Fruit fly (Drosophila melanogaster) whole organism: Measurements from ENCODE around the gene CG10019.

Experiments
- CG8478 ChIP-seq: fragments of >200 bp; optimal IDR thresholded peaks from 2 replicates; lab custom pipeline; 2018; ENCODE audit warnings: inconsistent platforms
- Dll ChIP-seq: fragments of >200 bp; optimal IDR thresholded peaks from 2 replicates; lab custom pipeline; 2017
- EcR ChIP-seq, 2 experiments: fragments of >200 bp; optimal IDR thresholded peaks; 2 replicates each; lab custom pipeline; 2017; ENCODE audit warnings: missing biosample characterization in 2 of 2, missing genetic modification characterization in 2 of 2, missing genetic modification reagents in 2 of 2
- pan ChIP-seq: fragments of >200 bp; optimal IDR thresholded peaks from 2 replicates; lab custom pipeline; 2017
- psq ChIP-seq: fragments of >200 bp; optimal IDR thresholded peaks from 2 replicates; lab custom pipeline; 2017
- usp ChIP-seq: fragments of >200 bp; optimal IDR thresholded peaks from 2 replicates; lab custom pipeline; 2017; ENCODE audit warnings: missing biosample characterization, missing genetic modification characterization, mixed read lengths

The CG10019 gene

DNA sequence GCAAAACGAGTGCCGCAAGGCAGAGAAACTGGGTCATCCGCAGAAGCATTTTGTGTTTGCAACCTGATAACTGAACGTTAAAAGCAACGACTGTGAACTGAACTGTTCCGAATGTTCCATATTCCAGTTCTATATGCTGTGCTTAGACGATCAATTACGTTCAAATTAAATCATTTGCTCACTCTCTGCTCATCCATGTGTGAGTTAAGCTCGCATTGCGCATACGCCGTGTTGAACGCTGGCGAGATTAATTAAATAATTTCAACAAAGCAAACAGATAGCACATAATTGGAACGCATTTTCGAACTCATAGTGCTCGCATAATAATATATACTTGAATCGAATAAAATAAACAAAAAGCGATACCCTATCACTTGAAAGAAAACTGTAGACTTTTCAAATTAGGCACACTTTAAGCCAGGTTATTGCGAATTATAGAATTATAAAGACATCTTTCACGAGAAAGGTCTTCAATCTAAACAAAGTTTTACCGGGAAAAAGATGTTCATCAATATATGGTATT is 31.2 kb upstream of the CG10019 start, which contains the start of the genes CG10031 and CG42464:
CG10031 (minus strand) TSS at position 101 of the 523 bp plus-strand sequence.
CG42464 (plus strand) TSS at position 473 of the 523 bp plus-strand sequence.
- TF ChIP-seq psq (lab: Kevin White, UChicago) (no peak), usp (GFP tag; lab: Kevin White, UChicago) (no peak), CG8478 (lab: Kevin White, UChicago) (no peak), EcR (GFP tag; optimal IDR thresholded peaks at IDR 0.05; lab: Kevin White, UChicago) (no peak), Dll (lab: Kevin White, UChicago) (no peak)

dm6 chr2L:3699895-3700294 is 30.4 kb upstream of the CG10019 start, which contains the start of gene CG42465:
Gene CG42465 (plus strand): TSS chr2L:3700195.
- no peak for TF ChIP-seq pan (lab: Kevin White, UChicago)
- no peak for TF ChIP-seq CG8478 (lab: Kevin White, UChicago)
- TF ChIP-seq usp (GFP tag; lab: Kevin White, UChicago): no peak
- no peak for TF ChIP-seq Dll (lab: Kevin White, UChicago)
- TF ChIP-seq psq (lab: Kevin White, UChicago): no peak
- TF ChIP-seq EcR (GFP tag; optimal IDR thresholded peaks at IDR 0.05; lab: Kevin White, UChicago): no peak

DNA sequence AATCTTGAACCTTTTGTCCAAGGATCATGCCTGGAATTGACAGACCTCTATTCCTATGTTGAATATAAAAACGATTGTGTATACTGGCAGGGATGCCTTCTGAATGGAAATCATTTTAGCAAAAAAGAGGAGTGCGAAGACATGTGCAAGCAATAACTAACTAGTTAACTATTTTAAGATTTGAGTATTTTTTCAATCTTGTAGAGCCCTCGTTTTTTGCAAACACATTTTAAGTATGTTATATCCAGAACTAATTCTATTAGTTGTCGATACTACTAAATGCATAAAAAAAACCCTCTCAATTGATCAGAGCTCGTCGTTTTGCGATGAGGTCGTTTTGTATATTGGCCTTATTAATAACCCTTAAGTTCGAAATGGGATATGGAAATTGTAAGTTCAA is 29.9 kb upstream of the CG10019 start, which contains the start of gene Sfp24C1:
Sfp24C1 (plus strand) TSS at position 301 of the 400 bp plus-strand sequence.
- TF ChIP-seq usp (GFP tag; lab: Kevin White, UChicago) (no peak), pan (lab: Kevin White, UChicago) (no peak), Dll (lab: Kevin White, UChicago) (no peak), CG8478 (lab: Kevin White, UChicago) (no peak), psq (lab: Kevin White, UChicago) (no peak), EcR (GFP tag; optimal IDR thresholded peaks at IDR 0.05; lab: Kevin White, UChicago) (no peak)

dm6 chr2L:3700990-3701389 is 29.3 kb upstream of the CG10019 start, which contains the start of gene CG42467:
Gene CG42467 (plus strand): TSS chr2L:3701290.
- TF ChIP-seq EcR (GFP tag; optimal IDR thresholded peaks at IDR 0.05; lab: Kevin White, UChicago) (no peak), CG8478 (lab: Kevin White, UChicago) (no peak), pan (lab: Kevin White, UChicago) (no peak), psq (lab: Kevin White, UChicago) (no peak), usp (GFP tag; lab: Kevin White, UChicago) (no peak), Dll (lab: Kevin White, UChicago) (no peak)

- TF ChIP-seq CG8478 (lab: Kevin White, UChicago) (no peak), Dll (lab: Kevin White, UChicago) (no peak), pan (lab: Kevin White, UChicago) (no peak), usp (GFP tag; lab: Kevin White, UChicago) (no peak), EcR (GFP tag; optimal IDR thresholded peaks at IDR 0.05; lab: Kevin White, UChicago) (no peak), psq (lab: Kevin White, UChicago) (no peak)
These were observed 28.7 kb upstream of the CG10019 start, which contains the start of gene CG43145 for dm6 chr2L:3701526-3701925. Gene CG43145 (plus strand): TSS chr2L:3701826.

DNA sequence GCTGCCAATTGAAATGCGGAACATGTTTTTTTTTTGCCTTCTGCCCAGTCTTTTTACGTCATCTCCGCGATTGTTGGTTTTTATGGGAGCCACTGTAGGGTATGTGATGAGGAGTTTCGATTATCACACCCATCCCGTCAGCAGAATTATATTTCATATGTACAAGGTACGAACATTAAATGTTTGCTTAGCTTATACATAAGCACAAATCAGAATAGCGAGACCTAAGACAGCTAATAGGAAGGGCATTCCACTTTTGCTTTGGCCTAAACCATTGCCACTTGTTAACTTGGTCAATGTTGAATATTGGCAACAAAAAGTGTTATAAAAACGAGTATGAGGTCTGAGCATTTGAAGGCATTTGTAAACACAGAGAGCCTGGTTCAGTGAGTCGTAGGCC is 27.0 kb upstream of the CG10019 start, which contains the start of gene CG2816:
CG2816 (plus strand) TSS at position 400 of the 400 bp plus-strand sequence.
- TF ChIP-seq psq (lab: Kevin White, UChicago) (no peak), Dll (lab: Kevin White, UChicago) (no peak)

dm6 chr2L:3705438-3705921 is 24.8 kb upstream of the CG10019 start, which contains the start of gene CG31778:
Gene CG31778 (minus strand): TSS chr2L:3705488.
- no peak for TF ChIP-seq pan (lab: Kevin White, UChicago)
- no peak for TF ChIP-seq EcR (GFP tag; optimal IDR thresholded peaks at IDR 0.05; lab: Kevin White, UChicago)
- TF ChIP-seq Dll (lab: Kevin White, UChicago): no peak
- TF ChIP-seq psq (lab: Kevin White, UChicago): no peak
- TF ChIP-seq usp (GFP tag; lab: Kevin White, UChicago): no peak
- TF ChIP-seq CG8478 (lab: Kevin White, UChicago): no peak

DNA sequence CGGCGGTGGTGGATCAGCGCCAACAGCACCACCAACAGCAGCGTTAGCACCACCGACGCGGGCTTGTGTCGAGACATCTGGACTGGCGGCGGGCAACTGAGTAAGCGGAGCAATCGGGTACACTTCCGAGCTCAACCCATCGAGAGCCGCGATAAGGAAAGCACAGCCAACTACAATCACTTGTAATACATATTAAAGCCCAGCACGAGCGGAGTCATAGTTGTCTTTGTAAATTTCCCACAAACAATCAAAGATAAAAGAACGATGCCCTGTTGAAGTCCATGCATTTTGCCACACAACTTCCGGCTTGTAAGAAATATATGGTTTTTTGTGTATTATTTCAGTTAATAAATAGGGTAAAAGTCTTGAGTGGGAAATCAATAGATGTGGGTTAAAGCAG is 23.3 kb upstream of the CG10019 start, which contains the start of gene CG31777:
CG31777 (minus strand) TSS at position 101 of the 400 bp plus-strand sequence.
- TF ChIP-seq Dll (lab: Kevin White, UChicago) (no peak), usp (GFP tag; lab: Kevin White, UChicago) (no peak), pan (lab: Kevin White, UChicago) (no peak), EcR (GFP tag; optimal IDR thresholded peaks at IDR 0.05; lab: Kevin White, UChicago) (no peak), CG8478 (lab: Kevin White, UChicago) (no peak), psq (lab: Kevin White, UChicago) (no peak)

DNA sequence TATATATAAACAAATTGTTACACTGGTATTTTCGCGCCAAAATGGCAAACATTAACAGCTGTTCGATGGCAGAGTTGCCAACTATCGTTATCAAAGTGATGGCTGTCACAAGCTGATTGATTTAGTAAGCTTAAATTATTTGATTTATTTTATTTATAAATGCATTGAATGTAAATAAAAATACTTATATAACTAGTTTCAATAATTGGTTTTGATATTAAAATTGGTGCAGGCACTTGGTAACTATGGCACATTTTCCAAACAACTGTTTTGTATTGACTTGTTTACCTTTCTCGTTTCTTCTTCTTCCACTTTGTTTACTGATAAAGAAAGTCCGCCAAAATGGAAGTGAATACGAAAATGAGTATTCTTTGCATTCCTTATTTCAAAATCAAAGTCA is 18.6 kb upstream of the CG10019 start, which contains the start of gene cutlet:
cutlet (minus strand) TSS at position 84 of the 400 bp plus-strand sequence.
- no peak for TF ChIP-seq CG8478 (lab: Kevin White, UChicago)
- TF ChIP-seq pan (lab: Kevin White, UChicago): no peak
- no peak for TF ChIP-seq Dll (lab: Kevin White, UChicago)
- TF ChIP-seq usp (GFP tag; lab: Kevin White, UChicago): no peak
- no peak for TF ChIP-seq psq (lab: Kevin White, UChicago)
- TF ChIP-seq EcR (GFP tag; optimal IDR thresholded peaks at IDR 0.05; lab: Kevin White, UChicago): no peak

DNA sequence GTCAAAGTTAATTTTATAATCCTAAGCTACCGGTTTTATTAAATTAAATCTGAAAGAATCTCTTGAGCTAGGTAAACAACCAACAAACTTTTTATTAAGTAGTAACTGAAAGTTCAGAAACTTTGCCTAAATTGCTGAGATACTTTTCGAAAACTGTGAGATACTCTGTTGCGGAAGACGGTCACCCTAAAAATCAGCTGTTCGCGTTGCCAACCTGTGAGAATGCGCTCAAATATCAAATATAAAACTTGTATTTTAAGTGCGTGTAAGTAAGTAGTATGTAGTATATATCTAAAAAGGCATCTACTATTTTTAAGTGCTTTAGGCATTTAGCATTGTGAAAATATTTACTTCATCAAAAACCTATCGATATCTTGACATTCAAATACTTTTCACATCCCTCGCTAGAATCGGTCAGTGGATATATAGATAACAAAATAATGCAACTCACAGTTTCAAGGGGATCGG is 17.3 kb upstream of the CG10019 start, which contains the start of the genes CG31955 and CG2818:
CG31955 (minus strand) TSS at position 157 of the 468 bp plus-strand sequence.
CG2818 (plus strand) TSS at position 412 of the 468 bp plus-strand sequence.
- TF ChIP-seq psq (lab: Kevin White, UChicago) (no peak), EcR (GFP tag; optimal IDR thresholded peaks at IDR 0.05; lab: Kevin White, UChicago) (no peak), usp (GFP tag; lab: Kevin White, UChicago) (no peak), Dll (lab: Kevin White, UChicago) (no peak), pan (lab: Kevin White, UChicago) (no peak), CG8478 (lab: Kevin White, UChicago) (no peak)
